Fruit fly (Drosophila melanogaster): ENCODE measurements around the gene CG14990.

CG14990 gene

DNA sequence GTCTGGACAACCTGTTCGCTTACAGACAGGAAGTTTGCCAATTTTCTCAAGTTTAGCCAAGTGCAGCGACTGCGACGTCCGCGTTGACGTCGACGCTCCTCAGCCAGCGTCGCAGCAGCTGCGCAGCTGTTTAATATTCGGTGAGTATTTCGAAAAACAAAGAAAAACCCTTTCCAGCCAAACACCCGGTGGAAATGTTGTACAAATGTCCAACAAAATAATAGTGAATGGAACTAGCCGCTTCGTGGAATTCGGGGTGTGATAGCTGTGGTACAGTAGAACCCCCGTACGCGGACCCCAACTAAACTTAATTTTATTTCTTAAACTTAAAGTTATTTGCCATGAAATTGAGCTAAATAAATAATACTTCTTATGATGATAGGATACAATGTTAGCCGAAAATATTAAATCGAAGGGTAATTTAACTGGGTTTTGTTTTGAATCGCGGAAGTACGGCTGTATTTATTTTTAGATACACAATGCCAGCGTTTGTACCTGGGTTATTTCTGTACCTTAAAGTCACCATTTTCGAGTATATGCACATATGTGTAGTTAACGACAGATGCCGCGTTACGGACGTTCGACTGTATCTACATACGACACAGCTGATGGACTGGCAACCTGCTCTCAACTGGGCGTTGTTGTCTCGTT, 16.0 kb downstream of the CG14990 start (continued):
- no peak for TF ChIP-seq C15 (GFP tag; IDR thresholded peaks at IDR 0.05)
- peak; percentile 3 for TF ChIP-seq CG31388 (GFP tag; optimal IDR thresholded peaks at IDR 0.05)
- TF ChIP-seq Tbp (GFP tag; optimal IDR thresholded peaks at IDR 0.05) = no peak
- no peak for TF ChIP-seq CG34422 (GFP tag; IDR thresholded peaks at IDR 0.05)
- TF ChIP-seq CG4707 (GFP tag; optimal IDR thresholded peaks at IDR 0.05) = no peak
- peak; percentile 45 for TF ChIP-seq HLH54F (GFP tag; optimal IDR thresholded peaks at IDR 0.05)
- TF ChIP-seq jing (GFP tag; optimal IDR thresholded peaks at IDR 0.05) = no peak
- peak; percentile 81 for TF ChIP-seq ems (GFP tag; optimal IDR thresholded peaks at IDR 0.05)
- peak; percentile 77 for TF ChIP-seq Hmr (GFP tag; optimal IDR thresholded peaks at IDR 0.05)
- peak; percentile 77 for TF ChIP-seq bab2 (GFP tag; optimal IDR thresholded peaks at IDR 0.05)
- peak; percentile 42 for TF ChIP-seq CG18764 (GFP tag; optimal IDR thresholded peaks at IDR 0.05)
- TF ChIP-seq Bgb (GFP tag; IDR thresholded peaks at IDR 0.05; ENCODE audit: partially characterized antibody) = no peak
- peak; percentile 80 for TF ChIP-seq CG10209 (GFP tag; optimal IDR thresholded peaks at IDR 0.05)
- TF ChIP-seq Vsx1 (GFP tag; optimal IDR thresholded peaks at IDR 0.05) = peak; percentile 15
- TF ChIP-seq CG11398 (GFP tag; optimal IDR thresholded peaks at IDR 0.05) = peak; percentile 35
- no peak for TF ChIP-seq Rx (GFP tag; IDR thresholded peaks at IDR 0.05)
- TF ChIP-seq cg (GFP tag; optimal IDR thresholded peaks at IDR 0.05) = no peak
- no peak for TF ChIP-seq grn (GFP tag; optimal IDR thresholded peaks at IDR 0.05)
- TF ChIP-seq fd102C (GFP tag; optimal IDR thresholded peaks at IDR 0.05) = no peak
- TF ChIP-seq CG2712 (tag; optimal IDR thresholded peaks at IDR 0.05) = peak; percentile 81
- peak; percentile 66 for TF ChIP-seq CG4820 (GFP tag; optimal IDR thresholded peaks at IDR 0.05)
- TF ChIP-seq CG13287 (GFP tag; IDR thresholded peaks at IDR 0.05; ENCODE audit: partially characterized antibody) = no peak
- peak; percentile 68 for TF ChIP-seq kay (GFP tag; optimal IDR thresholded peaks at IDR 0.05)
- peak; percentile 63 for TF ChIP-seq CG1602 (GFP tag; optimal IDR thresholded peaks at IDR 0.05)
- TF ChIP-seq CG10543 (GFP tag; optimal IDR thresholded peaks at IDR 0.05) = peak; percentile 71
- 0 out of 2 replicates have a peak, but pooled peaks have one; percentile 3 for TF ChIP-seq dimm (GFP tag; IDR thresholded peaks at IDR 0.05)
- peak; percentile 69 for TF ChIP-seq Rfx (GFP tag; IDR thresholded peaks at IDR 0.05)
- peak; percentile 70 for TF ChIP-seq Hsf (GFP tag; optimal IDR thresholded peaks at IDR 0.05)
- TF ChIP-seq Atf6 (GFP tag; IDR thresholded peaks at IDR 0.05) = peak; percentile 67
- 0 out of 2 replicates have a peak, but pooled peaks have one; percentile 43 for TF ChIP-seq Nf-YA (GFP tag; IDR thresholded peaks at IDR 0.05)
- TF ChIP-seq ken (GFP tag; IDR thresholded peaks at IDR 0.05) = peak; percentile 51; the same call in 1 of the 3 replicates
- peak; percentile 56 for TF ChIP-seq CG13624 (GFP tag; optimal IDR thresholded peaks at IDR 0.05)
- TF ChIP-seq psq (GFP tag; optimal IDR thresholded peaks at IDR 0.05) = no peak
- peak; percentile 21 to 73 for TF ChIP-seq bsh (GFP tag; optimal IDR thresholded peaks at IDR 0.05)
- peak; percentile 71 for TF ChIP-seq CG15601 (tag; optimal IDR thresholded peaks at IDR 0.05)
- peak; percentile 29 for TF ChIP-seq Kr (GFP tag; optimal IDR thresholded peaks at IDR 0.05)
- peak; percentile 25 for TF ChIP-seq CG12299 (tag; optimal IDR thresholded peaks at IDR 0.05)
- TF ChIP-seq CG18476 (GFP tag; optimal IDR thresholded peaks at IDR 0.05) = peak; percentile 42
- peak; percentile 78 for TF ChIP-seq BtbVII (GFP tag; optimal IDR thresholded peaks at IDR 0.05)
- TF ChIP-seq sc (optimal IDR thresholded peaks at IDR 0.05) = no peak
- peak; percentile 59 for TF ChIP-seq sc (GFP tag; optimal IDR thresholded peaks at IDR 0.05)
- TF ChIP-seq CG12104 (GFP tag; optimal IDR thresholded peaks at IDR 0.05) = peak; percentile 82
- no peak for TF ChIP-seq CG8478 (optimal IDR thresholded peaks at IDR 0.05)
- TF ChIP-seq Mad (GFP tag; optimal IDR thresholded peaks at IDR 0.05) = no peak
- TF ChIP-seq gt (GFP tag; IDR thresholded peaks at IDR 0.05) = no peak
- 0 out of 2 replicates have a peak, but pooled peaks have one; percentile 12 for TF ChIP-seq klu (GFP tag; IDR thresholded peaks at IDR 0.05)
- TF ChIP-seq CG7963 (GFP tag; IDR thresholded peaks at IDR 0.05; ENCODE audit: partially characterized antibody) = no peak
- TF ChIP-seq CG4282 (GFP tag; optimal IDR thresholded peaks at IDR 0.05) = no peak
- TF ChIP-seq CG15514 (GFP tag; optimal IDR thresholded peaks at IDR 0.05) = peak; percentile 51
- peak; percentile 61 for TF ChIP-seq Abd-B (GFP tag; optimal IDR thresholded peaks at IDR 0.05)

All from whole organism, embryonic.